Fruit fly (Drosophila melanogaster): ENCODE results near the gene snsl.

Gene snsl

DNA sequence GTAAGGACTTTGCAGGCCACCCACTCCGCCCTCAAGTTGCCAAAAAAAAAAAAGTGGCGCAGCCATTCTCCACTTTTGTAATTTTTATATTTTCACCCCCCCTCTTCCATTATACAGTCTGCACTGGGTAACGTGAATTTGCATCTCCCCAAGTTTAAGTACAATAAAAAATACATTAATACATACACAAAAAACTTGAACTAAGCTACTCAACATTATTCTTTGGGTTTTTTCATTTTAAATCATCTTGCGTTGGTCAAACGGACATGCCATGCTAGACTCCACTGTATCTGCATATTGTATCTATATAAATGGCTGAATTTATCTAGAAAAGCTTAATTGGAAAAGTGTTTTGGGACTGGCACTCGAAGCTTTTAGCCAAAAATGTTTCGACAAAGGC, 45.1 kb downstream of the snsl start (continued):
- no peak for TF ChIP-seq CG12155 (GFP tag; optimal IDR thresholded peaks at IDR 0.05)
- TF ChIP-seq maf-S (GFP tag; optimal IDR thresholded peaks at IDR 0.05), result no peak
- TF ChIP-seq dm (GFP tag; optimal IDR thresholded peaks at IDR 0.05), result no peak
- TF ChIP-seq bigmax (GFP tag; optimal IDR thresholded peaks at IDR 0.05), result no peak
- no peak for TF ChIP-seq Hr3 (GFP tag; optimal IDR thresholded peaks at IDR 0.05)
- TF ChIP-seq Chrac-16 (GFP tag; optimal IDR thresholded peaks at IDR 0.05), result no peak
- TF ChIP-seq CG6813 (GFP tag; optimal IDR thresholded peaks at IDR 0.05), result peak; percentile 8
- no peak for TF ChIP-seq CG17802 (tag; optimal IDR thresholded peaks at IDR 0.05)
- peak; percentile 54 for TF ChIP-seq Rfx (GFP tag; IDR thresholded peaks at IDR 0.05)
- TF ChIP-seq CG13296 (GFP tag; optimal IDR thresholded peaks at IDR 0.05), result peak; percentile 39
- TF ChIP-seq CG10321 (GFP tag; IDR thresholded peaks at IDR 0.05), result no peak
- no peak for TF ChIP-seq ab (GFP tag; optimal IDR thresholded peaks at IDR 0.05)
- no peak for TF ChIP-seq crol (GFP tag; IDR thresholded peaks at IDR 0.05)
- no peak for TF ChIP-seq pzg (GFP tag; optimal IDR thresholded peaks at IDR 0.05)
- TF ChIP-seq Myb (GFP tag; optimal IDR thresholded peaks at IDR 0.05), result no peak
- no peak for TF ChIP-seq dati (GFP tag; IDR thresholded peaks at IDR 0.05)
- no peak for TF ChIP-seq CG11560 (tag; IDR thresholded peaks at IDR 0.05)
- peak in 1 of 2 experiments; percentile 10 for TF ChIP-seq Hr51 (GFP tag; optimal IDR thresholded peaks at IDR 0.05)
- TF ChIP-seq wor (GFP tag; IDR thresholded peaks at IDR 0.05), result no peak
- no peak for TF ChIP-seq Doc2 (GFP tag; IDR thresholded peaks at IDR 0.05)
- no peak for TF ChIP-seq onecut (GFP tag; IDR thresholded peaks at IDR 0.05)
- TF ChIP-seq CG8924 (tag; optimal IDR thresholded peaks at IDR 0.05), result no peak
- TF ChIP-seq chn (GFP tag; optimal IDR thresholded peaks at IDR 0.05), result no peak
- no peak for TF ChIP-seq CkIIα-i1 (GFP tag; IDR thresholded peaks at IDR 0.05)
- TF ChIP-seq Dp (GFP tag; optimal IDR thresholded peaks at IDR 0.05), result no peak
- TF ChIP-seq CG14965 (GFP tag; optimal IDR thresholded peaks at IDR 0.05; ENCODE audit: borderline replicate concordance), result no peak
- TF ChIP-seq CG7745 (tag; optimal IDR thresholded peaks at IDR 0.05), result no peak
- TF ChIP-seq jing (GFP tag; optimal IDR thresholded peaks at IDR 0.05), result no peak
- TF ChIP-seq Abd-B (GFP tag; optimal IDR thresholded peaks at IDR 0.05), result peak; percentile 6
- TF ChIP-seq CG14860 (GFP tag; IDR thresholded peaks at IDR 0.05; ENCODE audit: partially characterized antibody), result no peak
- TF ChIP-seq CG9932 (GFP tag; IDR thresholded peaks at IDR 0.05), result peak; percentile 55
- TF ChIP-seq sim (GFP tag; IDR thresholded peaks at IDR 0.05), result no peak
- TF ChIP-seq oc (tag; optimal IDR thresholded peaks at IDR 0.05), result no peak
- TF ChIP-seq CG17829 (tag; optimal IDR thresholded peaks at IDR 0.05), result no peak
- TF ChIP-seq CG3838 (GFP tag; optimal IDR thresholded peaks at IDR 0.05), result no peak
- no peak for TF ChIP-seq dpn (GFP tag; optimal IDR thresholded peaks at IDR 0.05)
- no peak for TF ChIP-seq CG10267 (tag; optimal IDR thresholded peaks at IDR 0.05)
- TF ChIP-seq CG8765 (GFP tag; IDR thresholded peaks at IDR 0.05), result no peak
- no peak for TF ChIP-seq dimm (GFP tag; IDR thresholded peaks at IDR 0.05)
- TF ChIP-seq CG3407 (GFP tag; optimal IDR thresholded peaks at IDR 0.05), result no peak
- no peak for TF ChIP-seq CG16815 (GFP tag; optimal IDR thresholded peaks at IDR 0.05)
- TF ChIP-seq gsb-n (tag; optimal IDR thresholded peaks at IDR 0.05), result no peak
- no peak for TF ChIP-seq ara (GFP tag; IDR thresholded peaks at IDR 0.05)
- no peak for TF ChIP-seq vnd (GFP tag; IDR thresholded peaks at IDR 0.05; ENCODE audit: partially characterized antibody)
- TF ChIP-seq otp (GFP tag; IDR thresholded peaks at IDR 0.05), result 0 out of 3 replicates have a peak, but pooled peaks have one; percentile 29
- TF ChIP-seq CG13424 (tag; optimal IDR thresholded peaks at IDR 0.05), result peak; percentile 19
- TF ChIP-seq Hsf (GFP tag; optimal IDR thresholded peaks at IDR 0.05), result no peak
- no peak for TF ChIP-seq ATbp (GFP tag; optimal IDR thresholded peaks at IDR 0.05)
- 0 out of 3 replicates have a peak, but pooled peaks have one; percentile 46 for TF ChIP-seq ci (GFP tag; IDR thresholded peaks at IDR 0.05)
- no peak for TF ChIP-seq CG7556 (GFP tag; optimal IDR thresholded peaks at IDR 0.05)
- no peak for TF ChIP-seq CG33557 (GFP tag; optimal IDR thresholded peaks at IDR 0.05)
- no peak for TF ChIP-seq Bdp1 (GFP tag; optimal IDR thresholded peaks at IDR 0.05)

Measured in whole organism, embryonic.